Worm (Caenorhabditis elegans) whole organism, midembryonic: ENCODE data around the gene Y113G7B.15.

Experiments
- flt-1 ChIP-seq: fragments of 200-800 bp; sonication (Bioruptor generic); IDR thresholded peaks from 2 replicates; pipeline ENCODE4 v1.3.6; 2022; ENCODE audit warnings: missing genetic modification characterization, missing compliant biosample characterization
- ztf-23 ChIP-seq: fragments of 200-800 bp; sonication (Bioruptor generic); IDR thresholded peaks from 2 replicates; pipeline ENCODE4 v1.3.6; 2022; ENCODE audit warnings: missing genetic modification reagents, missing genetic modification characterization, missing compliant biosample characterization

- TF ChIP-seq flt-1 (GFP tag; lab: Robert Waterston, UW): no peak
- TF ChIP-seq ztf-23 (GFP tag; lab: Robert Waterston, UW): no peak
These were observed 21.1 kb downstream of the Y113G7B.15 start, which contains the start of gene Y113G7B.12 for ce11 chrV:20212584-20212983.
